Fruit fly (Drosophila melanogaster) whole organism, wandering third instar larva: ENCODE data around the gene jvl.

ENCODE experiments used
- Hr83 ChIP-seq: fragments of 200-300 bp; sonication (Bioruptor generic); optimal IDR thresholded peaks from 2 replicates; lab custom pipeline; 2016; ENCODE audit warnings: missing biosample characterization, mild to moderate bottlenecking, missing genetic modification characterization, moderate library complexity; ENCODE audit not compliant: poor library complexity, severe bottlenecking
- h ChIP-seq: fragments of 200-800 bp; sonication (Bioruptor generic); optimal IDR thresholded peaks from 3 replicates; lab custom pipeline; 2016; ENCODE audit warnings: missing biosample characterization, mild to moderate bottlenecking, missing genetic modification characterization
- rgr ChIP-seq: fragments of 200-800 bp; sonication (Bioruptor generic); optimal IDR thresholded peaks from 3 replicates; lab custom pipeline; 2016; ENCODE audit warnings: missing biosample characterization, mild to moderate bottlenecking, missing genetic modification characterization

DNA sequence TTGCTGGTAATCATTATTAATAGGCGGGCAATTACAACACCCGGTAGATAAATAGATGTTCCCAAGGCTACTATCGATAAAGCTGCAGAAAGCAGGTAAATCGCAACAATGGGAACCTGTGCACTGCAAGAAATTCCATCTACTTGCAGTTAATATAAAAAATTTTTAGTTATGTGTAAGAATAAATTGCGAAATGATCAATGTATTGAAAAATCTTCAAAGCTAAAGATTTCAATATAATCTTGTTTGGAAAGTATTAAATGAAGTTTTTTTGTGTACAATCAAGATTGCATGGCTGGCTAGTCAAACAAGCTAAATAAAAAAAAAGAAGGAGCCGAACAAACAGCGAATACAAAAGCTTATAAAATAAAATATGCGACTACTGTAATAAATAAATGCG is 34.0 kb downstream of the jvl start:
- peak; percentile 39 for TF ChIP-seq h (GFP tag; lab: Kevin White, UChicago)
- TF ChIP-seq Hr83 = no peak
- TF ChIP-seq rgr (GFP tag; lab: Kevin White, UChicago) = peak; percentile 18
